Worm (Caenorhabditis elegans) whole organism, L4 larva: ENCODE data around the gene C24B5.4.

Experiments
- F37D6.2 ChIP-seq: sonication (generic microtip); optimal IDR thresholded peaks from 2 replicates; lab custom pipeline; 2016; ENCODE audit warnings: mild to moderate bottlenecking, missing genetic modification characterization, missing compliant biosample characterization
- T26A8.4 ChIP-seq: fragments of 200-800 bp; sonication (Bioruptor generic); IDR thresholded peaks from 2 replicates; pipeline ENCODE4 v1.3.6; 2022; ENCODE audit warnings: missing genetic modification characterization, missing compliant biosample characterization
- Y5F2A.4 ChIP-seq: fragments of 200-800 bp; sonication (Bioruptor generic); optimal IDR thresholded peaks from 2 replicates; lab custom pipeline; 2018; ENCODE audit warnings: mild to moderate bottlenecking, missing genetic modification characterization, missing compliant biosample characterization
- Y75B8A.6 ChIP-seq: fragments of 200-800 bp; sonication (Bioruptor generic); IDR thresholded peaks from 2 replicates; pipeline ENCODE4 v1.3.6; 2022; ENCODE audit warnings: missing genetic modification reagents, missing genetic modification characterization, missing compliant biosample characterization
- ZK546.5 ChIP-seq, 2 experiments: sonication (generic microtip); optimal IDR thresholded peaks; 2 replicates each; lab custom pipeline; 2017; ENCODE audit warnings: missing biosample characterization in 2 of 2, missing genetic modification characterization in 2 of 2
- ama-1 ChIP-seq: fragments of 150-350 bp; optimal IDR thresholded peaks from 2 replicates; lab custom pipeline; 2014; ENCODE audit warnings: inconsistent platforms, mixed read lengths
- ceh-32 ChIP-seq: sonication (generic microtip); optimal IDR thresholded peaks from 2 replicates; lab custom pipeline; 2016; ENCODE audit warnings: mild to moderate bottlenecking, missing genetic modification characterization, missing compliant biosample characterization; ENCODE audit not compliant: poor library complexity
- ceh-62 ChIP-seq: sonication (generic microtip); optimal IDR thresholded peaks from 2 replicates; lab custom pipeline; 2017; ENCODE audit warnings: missing biosample characterization, missing genetic modification characterization
- daf-12 ChIP-seq: fragments of 150-350 bp; optimal IDR thresholded peaks from 2 replicates; lab custom pipeline; 2014; ENCODE audit warnings: missing biosample characterization, missing genetic modification reagents, missing genetic modification characterization
- dmd-6 ChIP-seq: fragments of 200-800 bp; sonication (Bioruptor generic); IDR thresholded peaks from 2 replicates; pipeline ENCODE4 v1.3.6; 2022; ENCODE audit warnings: missing genetic modification reagents, missing genetic modification characterization, missing compliant biosample characterization
- dve-1 ChIP-seq: sonication (generic microtip); optimal IDR thresholded peaks from 2 replicates; lab custom pipeline; 2017; ENCODE audit warnings: antibody characterized with exemption, mild to moderate bottlenecking, missing genetic modification characterization, missing compliant biosample characterization; ENCODE audit not compliant: insufficient read depth
- egl-27 ChIP-seq: sonication (generic microtip); optimal IDR thresholded peaks from 3 replicates; lab custom pipeline; 2017; ENCODE audit warnings: missing biosample characterization, missing genetic modification reagents, missing genetic modification characterization
- fkh-10 ChIP-seq: fragments of 150-350 bp; optimal IDR thresholded peaks from 2 replicates; lab custom pipeline; 2014; ENCODE audit warnings: missing biosample characterization, missing genetic modification reagents, missing genetic modification characterization
- hlh-11 ChIP-seq: fragments of 200-800 bp; sonication (Bioruptor generic); optimal IDR thresholded peaks from 2 replicates; lab custom pipeline; 2018; ENCODE audit warnings: mild to moderate bottlenecking, missing genetic modification characterization, missing compliant biosample characterization
- hlh-30 ChIP-seq: sonication (generic microtip); optimal IDR thresholded peaks from 2 replicates; lab custom pipeline; 2017; ENCODE audit warnings: antibody characterized with exemption, mild to moderate bottlenecking, missing genetic modification characterization, missing compliant biosample characterization; ENCODE audit not compliant: insufficient read depth
- lin-1 ChIP-seq: fragments of 200-800 bp; sonication (Bioruptor generic); IDR thresholded peaks from 2 replicates; pipeline ENCODE4 v1.3.6; 2022; ENCODE audit warnings: missing genetic modification reagents, missing genetic modification characterization, missing compliant biosample characterization
- lin-38 ChIP-seq: fragments of 200-800 bp; sonication (Bioruptor generic); IDR thresholded peaks from 2 replicates; pipeline ENCODE4 v1.3.6; 2022; ENCODE audit warnings: missing genetic modification reagents, missing genetic modification characterization, missing compliant biosample characterization
- lsy-2 ChIP-seq, 2 experiments: fragments of 150-350 bp in 1 of 2; sonication (generic microtip) in 1 of 2; optimal IDR thresholded peaks; 2 replicates each; lab custom pipeline; 2014 to 2017; ENCODE audit warnings: missing biosample characterization in 2 of 2, missing genetic modification characterization in 2 of 2
- mdl-1 ChIP-seq, 2 experiments: fragments of 150-350 bp in 1 of 2; sonication (generic microtip) in 1 of 2; optimal IDR thresholded peaks; 2 replicates each; lab custom pipeline; 2014 to 2017; ENCODE audit warnings: missing biosample characterization in 2 of 2, missing genetic modification characterization in 2 of 2
- mdt-29 ChIP-seq: fragments of 200-800 bp; sonication (Bioruptor generic); IDR thresholded peaks from 2 replicates; pipeline ENCODE4 v1.3.6; 2022; ENCODE audit warnings: missing genetic modification reagents, missing genetic modification characterization, missing compliant biosample characterization
- mes-2 ChIP-seq: sonication (generic microtip); optimal IDR thresholded peaks from 2 replicates; lab custom pipeline; 2016; ENCODE audit warnings: missing genotype, mild to moderate bottlenecking, missing genetic modification characterization, missing compliant biosample characterization; ENCODE audit not compliant: poor library complexity, severe bottlenecking
- mxl-3 ChIP-seq: fragments of 200-800 bp; sonication (Bioruptor generic); optimal IDR thresholded peaks from 2 replicates; lab custom pipeline; 2018; ENCODE audit warnings: mild to moderate bottlenecking, missing genetic modification characterization, missing compliant biosample characterization
- nhr-10 ChIP-seq: fragments of 150-350 bp; optimal IDR thresholded peaks from 2 replicates; lab custom pipeline; 2014; ENCODE audit warnings: missing biosample characterization, missing genetic modification characterization
- nhr-28 ChIP-seq: fragments of 150-350 bp; optimal IDR thresholded peaks from 2 replicates; lab custom pipeline; 2014; ENCODE audit warnings: missing biosample characterization, missing genetic modification characterization
- nhr-48 ChIP-seq: sonication (generic microtip); optimal IDR thresholded peaks from 2 replicates; lab custom pipeline; 2016; ENCODE audit warnings: mild to moderate bottlenecking, missing genetic modification characterization, missing compliant biosample characterization
- nhr-77 ChIP-seq: fragments of 150-350 bp; optimal IDR thresholded peaks from 2 replicates; lab custom pipeline; 2014; ENCODE audit warnings: missing biosample characterization, missing genetic modification characterization
- pqm-1 ChIP-seq: sonication (generic microtip); optimal IDR thresholded peaks from 2 replicates; lab custom pipeline; 2017; ENCODE audit warnings: missing biosample characterization, missing genetic modification characterization
- set-16 ChIP-seq: fragments of 200-800 bp; sonication (Bioruptor generic); IDR thresholded peaks from 2 replicates; pipeline ENCODE4 v1.3.6; 2022; ENCODE audit warnings: missing genetic modification reagents, missing genetic modification characterization, missing compliant biosample characterization
- skn-1 ChIP-seq: fragments of 150-350 bp; optimal IDR thresholded peaks from 2 replicates; lab custom pipeline; 2014; ENCODE audit warnings: missing biosample characterization, missing genetic modification characterization
- spr-1 ChIP-seq: sonication (generic microtip); optimal IDR thresholded peaks from 2 replicates; lab custom pipeline; 2016; ENCODE audit warnings: mild to moderate bottlenecking, missing genetic modification characterization, missing compliant biosample characterization
- tra-1 ChIP-seq: fragments of 200-800 bp; sonication (Bioruptor generic); IDR thresholded peaks from 2 replicates; pipeline ENCODE4 v1.3.6; 2022; ENCODE audit warnings: missing genetic modification reagents, missing genetic modification characterization, missing compliant biosample characterization
- unc-62 ChIP-seq, 3 experiments: fragments of 150-350 bp in 1 of 3; sonication (generic microtip); optimal IDR thresholded peaks in 2 of 3; peaks in 1 of 3; 1 replicate in 1 of 3; 2 replicates in 2 of 3; lab custom pipeline; 2014 to 2017; ENCODE audit warnings: missing biosample characterization in 3 of 3, missing genetic modification characterization in 3 of 3, missing genetic modification reagents in 3 of 3, missing genotype in 1 of 3
- zag-1 ChIP-seq: fragments of 150-350 bp; optimal IDR thresholded peaks from 2 replicates; lab custom pipeline; 2014; ENCODE audit warnings: missing biosample characterization, missing genetic modification characterization
- zfp-2 ChIP-seq: sonication (generic microtip); optimal IDR thresholded peaks from 2 replicates; lab custom pipeline; 2016; ENCODE audit warnings: mild to moderate bottlenecking, missing genetic modification characterization, missing compliant biosample characterization
- zip-2 ChIP-seq: fragments of 150-350 bp; optimal IDR thresholded peaks from 2 replicates; lab custom pipeline; 2014; ENCODE audit warnings: missing biosample characterization, missing genetic modification characterization
- ztf-7 ChIP-seq: fragments of 150-350 bp; optimal IDR thresholded peaks from 2 replicates; lab custom pipeline; 2014; ENCODE audit warnings: missing biosample characterization, missing genetic modification characterization

C24B5.4 gene

ce11 chrV:9152339-9152738 lies 44.8 kb downstream of the C24B5.4 start (continued):
- no peak for TF ChIP-seq ztf-7

DNA sequence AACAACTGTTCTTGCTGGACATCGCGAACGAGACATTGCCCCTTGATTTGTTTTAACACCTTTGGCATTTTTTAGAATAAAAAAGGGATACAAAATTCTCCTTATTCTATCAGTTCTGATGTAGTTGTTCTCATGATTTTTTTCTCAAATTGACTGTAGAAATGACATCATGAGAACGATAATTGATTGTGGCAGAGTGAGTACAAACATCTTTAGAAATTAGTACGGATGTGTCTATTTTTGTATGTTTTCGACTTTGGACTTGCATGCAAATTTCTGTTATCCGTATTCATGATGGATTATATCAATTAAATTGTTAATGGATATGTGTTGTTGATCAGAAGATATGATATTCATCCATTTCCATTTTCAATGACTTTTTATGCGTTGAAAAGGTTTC lies 49.0 kb downstream of the C24B5.4 start:
- TF ChIP-seq zfp-2 (tag; lab: Kevin White, UChicago) (no peak), ceh-62 (tag; lab: Kevin White, UChicago) (no peak), ZK546.5 (tag; optimal IDR thresholded peaks at IDR 0.05; lab: Kevin White, UChicago) (no peak), nhr-10 (tag; lab: Kevin White, UChicago) (no peak), T26A8.4 (GFP tag; lab: Robert Waterston, UW) (no peak), hlh-11 (tag; lab: Kevin White, UChicago) (no peak), mdl-1 (tag; optimal IDR thresholded peaks at IDR 0.05; lab: Kevin White, UChicago) (no peak), ama-1 (lab: Kevin White, UChicago) (no peak), nhr-28 (tag; lab: Kevin White, UChicago) (no peak), ceh-32 (no peak)

DNA sequence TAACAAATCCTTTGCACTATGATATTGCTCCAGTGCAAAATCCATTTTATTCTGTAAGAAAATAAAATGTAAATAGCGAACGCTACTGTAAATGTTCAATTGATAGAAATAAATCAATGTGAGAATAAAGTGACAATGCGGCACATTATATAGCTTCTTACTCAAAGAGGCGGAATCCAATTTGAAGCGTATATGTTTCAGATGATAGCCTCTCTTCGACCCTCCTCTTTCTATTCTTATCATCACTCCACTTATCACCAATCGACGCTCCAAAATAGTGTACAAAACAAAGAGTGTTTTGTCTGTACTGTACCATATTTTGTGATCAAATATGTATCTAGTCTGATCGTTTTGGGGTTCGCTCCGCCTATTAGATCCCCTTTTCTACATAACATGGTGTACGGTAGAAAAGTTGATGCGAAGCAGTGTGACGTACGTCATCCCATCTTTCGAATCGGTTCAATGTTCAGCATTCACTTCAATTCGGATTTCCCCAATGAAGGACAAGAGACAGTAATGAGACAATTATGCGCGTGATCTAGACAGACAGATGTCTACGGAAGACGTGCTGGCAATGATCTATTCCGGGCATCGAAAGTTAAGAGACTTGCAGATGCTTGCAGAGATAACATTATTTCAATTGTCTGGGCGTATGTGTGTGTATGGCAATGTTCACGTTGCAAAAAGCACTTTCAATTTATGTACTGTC lies 50.1 kb downstream of the C24B5.4 start, which contains the start of gene spl-2:
spl-2 (minus strand) TSS at position 51 of the 709 bp plus-strand sequence.
- TF ChIP-seq F37D6.2 (no peak), dmd-6 (GFP tag; lab: Robert Waterston, UW) (peak; percentile 25; the same call in 1 of the 2 replicates), fkh-10 (GFP tag; lab: Kevin White, UChicago) (no peak), ztf-7 (no peak), pqm-1 (tag; lab: Kevin White, UChicago) (no peak), tra-1 (no peak), lsy-2 (tag; optimal IDR thresholded peaks at IDR 0.05; lab: Kevin White, UChicago) (no peak), skn-1 (tag; lab: Kevin White, UChicago) (no peak), mxl-3 (GFP tag; lab: Kevin White, UChicago) (peak; percentile 56), lin-1 (GFP tag; lab: Robert Waterston, UW) (no peak), set-16 (GFP tag; lab: Robert Waterston, UW) (no peak), daf-12 (tag; lab: Kevin White, UChicago) (no peak), spr-1 (tag; lab: Kevin White, UChicago) (no peak), mes-2 (tag; lab: Kevin White, UChicago) (no peak), hlh-30 (tag; lab: Kevin White, UChicago) (peak; percentile 42), mdt-29 (no peak), nhr-48 (tag; lab: Kevin White, UChicago) (peak; percentile 37), ceh-32 (no peak), Y75B8A.6 (GFP tag; lab: Robert Waterston, UW) (no peak), zip-2 (no peak), lin-38 (no peak), unc-62 (GFP tag; optimal IDR thresholded peaks at IDR 0.05 in 1 of 2; lab: Kevin White, UChicago) (peak in 1 of 2 experiments; percentile 95), unc-62 (tag; optimal IDR thresholded peaks at IDR 0.05; lab: Kevin White, UChicago) (no peak), nhr-28 (tag; lab: Kevin White, UChicago) (peak; percentile 5), zag-1 (no peak), nhr-77 (no peak), dve-1 (tag; lab: Kevin White, UChicago) (no peak), egl-27 (tag; lab: Kevin White, UChicago) (no peak), Y5F2A.4 (GFP tag; lab: Kevin White, UChicago) (no peak), hlh-11 (tag; lab: Kevin White, UChicago) (peak; percentile 35)
